Fruit fly (Drosophila melanogaster): ENCODE data around the gene CG34404.

- no peak for TF ChIP-seq CG15710 (tag; optimal IDR thresholded peaks at IDR 0.05)
- no peak for TF ChIP-seq CG34367 (tag; optimal IDR thresholded peaks at IDR 0.05)
- TF ChIP-seq fd96Ca (GFP tag; IDR thresholded peaks at IDR 0.05) = peak; percentile 75
- TF ChIP-seq CG17806 (tag; optimal IDR thresholded peaks at IDR 0.05) = no peak
- TF ChIP-seq Snoo (tag; optimal IDR thresholded peaks at IDR 0.05) = no peak
These were observed 41.8 kb upstream of the CG34404 start for dm6 chr3R:15409110-15409771.
